Worm (Caenorhabditis elegans) whole organism, L4/young adult: ENCODE data around the gene osm-8.

ENCODE experiments used
- W03F9.2 ChIP-seq: fragments of 150-350 bp; optimal IDR thresholded peaks from 2 replicates; lab custom pipeline; 2014; ENCODE audit warnings: missing biosample characterization, missing genetic modification characterization
- dao-5 ChIP-seq: sonication (generic microtip); optimal IDR thresholded peaks from 2 replicates; lab custom pipeline; 2016; ENCODE audit warnings: missing genotype, missing genetic modification characterization, moderate library complexity, missing compliant biosample characterization
- him-1 ChIP-seq: sonication (generic microtip); optimal IDR thresholded peaks from 2 replicates; lab custom pipeline; 2016; ENCODE audit warnings: missing genotype, missing genetic modification reagents, missing genetic modification characterization, missing compliant biosample characterization

Gene osm-8

ce11 chrII:7623466-7623865 lies 18.3 kb upstream of the osm-8 start:
- TF ChIP-seq him-1 (tag; lab: Kevin White, UChicago): no peak
- no peak for TF ChIP-seq W03F9.2 (tag; lab: Kevin White, UChicago)
- no peak for TF ChIP-seq dao-5

DNA sequence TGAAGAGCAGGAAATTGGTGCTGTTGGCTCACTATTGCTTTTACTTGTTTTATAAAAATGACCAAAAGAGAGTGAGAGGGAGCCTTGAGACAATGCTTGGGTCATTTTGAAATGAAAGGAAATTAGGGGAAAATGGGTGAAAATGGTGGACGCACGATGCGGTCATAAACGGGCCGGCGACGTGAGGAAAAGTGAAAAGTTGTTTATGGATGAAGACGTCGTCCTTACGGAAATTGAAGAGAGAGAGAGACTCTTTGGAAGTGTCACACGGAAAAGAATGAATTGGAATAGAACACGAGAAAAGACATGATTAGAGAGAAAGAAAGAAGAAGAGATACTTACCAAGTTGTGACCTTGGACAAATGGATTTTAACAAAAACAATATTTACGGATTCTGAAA lies 16.3 kb upstream of the osm-8 start:
- TF ChIP-seq dao-5: no peak
- TF ChIP-seq W03F9.2 (tag; lab: Kevin White, UChicago): no peak
- no peak for TF ChIP-seq him-1 (tag; lab: Kevin White, UChicago)

- TF ChIP-seq W03F9.2 (tag; lab: Kevin White, UChicago) (no peak), dao-5 (no peak), him-1 (tag; lab: Kevin White, UChicago) (no peak)
Observed at ce11 chrII:7620413-7620812, 15.2 kb upstream of the osm-8 start, which contains the start of gene R07G3.8. Gene R07G3.8 (minus strand): TSS chrII:7620513.

DNA sequence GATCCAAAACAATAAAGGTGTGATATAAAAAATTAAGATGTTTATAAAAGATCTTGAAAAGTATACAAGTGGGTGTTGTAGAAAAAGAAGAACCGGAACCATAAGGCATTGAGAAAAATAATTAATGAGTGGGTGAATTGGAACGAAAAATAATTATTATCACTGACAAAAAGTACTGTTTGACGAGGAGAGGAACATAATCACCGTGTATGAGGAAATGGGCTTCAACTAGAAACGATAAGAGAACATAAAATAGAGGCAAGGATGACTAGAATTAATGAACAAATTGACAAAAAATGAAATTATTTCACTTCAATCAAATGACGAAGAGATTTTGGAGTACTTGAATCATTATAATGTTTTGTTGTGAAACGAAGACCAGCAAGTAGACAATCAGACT lies 13.0 kb upstream of the osm-8 start:
- TF ChIP-seq W03F9.2 (tag; lab: Kevin White, UChicago): no peak
- TF ChIP-seq dao-5: no peak
- no peak for TF ChIP-seq him-1 (tag; lab: Kevin White, UChicago)

DNA sequence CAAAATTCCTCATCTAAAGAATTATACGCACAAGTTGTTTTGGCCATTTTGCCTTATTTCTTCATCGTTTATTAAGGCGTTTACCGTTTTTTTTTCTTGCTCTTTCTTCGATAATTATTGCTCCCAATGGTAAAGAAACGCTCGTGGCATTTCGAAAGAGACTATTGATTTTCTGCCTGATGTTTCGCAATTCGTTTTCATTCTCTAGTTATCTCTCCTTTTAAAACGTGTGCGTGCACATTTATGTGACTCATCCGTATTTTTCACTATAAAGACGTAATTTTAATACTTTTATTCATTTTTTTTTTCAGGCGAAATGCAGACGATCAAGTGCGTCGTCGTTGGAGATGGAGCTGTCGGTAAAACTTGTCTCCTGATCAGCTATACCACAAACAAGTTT lies 10.9 kb upstream of the osm-8 start, which contains the start of gene cdc-42:
TSS of gene cdc-42 (plus strand) at position 312 of the 400 bp plus-strand sequence.
- TF ChIP-seq him-1 (tag; lab: Kevin White, UChicago) (no peak), W03F9.2 (tag; lab: Kevin White, UChicago) (no peak), dao-5 (no peak)

ce11 chrII:7615318-7615891 lies 10.2 kb upstream of the osm-8 start:
- TF ChIP-seq W03F9.2 (tag; lab: Kevin White, UChicago) (no peak), dao-5 (no peak), him-1 (tag; lab: Kevin White, UChicago) (no peak)

- no peak for TF ChIP-seq him-1 (tag; lab: Kevin White, UChicago)
- no peak for TF ChIP-seq dao-5
- TF ChIP-seq W03F9.2 (tag; lab: Kevin White, UChicago): no peak
Observed at ce11 chrII:7614334-7614733, 9.1 kb upstream of the osm-8 start.

DNA sequence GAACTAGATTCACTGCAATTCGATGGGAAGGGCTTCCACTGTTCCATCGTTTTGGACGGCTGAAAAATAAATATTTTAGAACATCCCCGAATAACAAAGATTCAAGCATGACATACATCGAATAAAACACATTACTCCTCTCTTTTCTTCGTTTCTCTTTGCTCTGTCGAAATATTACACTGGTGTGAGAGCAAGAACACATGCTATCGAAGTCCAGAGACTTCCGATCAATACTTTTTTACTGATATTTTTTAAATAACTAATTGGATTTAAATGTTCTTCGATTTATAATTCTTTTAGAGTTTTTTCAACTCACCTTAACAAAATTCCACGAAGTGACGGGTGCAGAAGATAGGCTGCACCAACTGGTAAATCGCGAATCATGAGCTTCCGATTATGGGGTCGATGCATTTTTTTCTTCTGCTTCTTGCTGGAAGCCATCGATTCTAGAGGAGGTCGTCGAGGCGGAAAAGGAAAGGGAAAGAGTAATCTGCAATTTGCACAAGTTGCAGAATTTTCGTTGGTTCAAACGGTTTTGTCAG lies 8.1 kb upstream of the osm-8 start, which contains the start of the genes oig-4 and R07G3.7:
TSS of gene oig-4 (plus strand) at position 301 of the 542 bp plus-strand sequence.
TSS of gene R07G3.7 (minus strand) at position 492 of the 542 bp plus-strand sequence.
- no peak for TF ChIP-seq him-1 (tag; lab: Kevin White, UChicago)
- TF ChIP-seq dao-5: no peak
- no peak for TF ChIP-seq W03F9.2 (tag; lab: Kevin White, UChicago)

DNA sequence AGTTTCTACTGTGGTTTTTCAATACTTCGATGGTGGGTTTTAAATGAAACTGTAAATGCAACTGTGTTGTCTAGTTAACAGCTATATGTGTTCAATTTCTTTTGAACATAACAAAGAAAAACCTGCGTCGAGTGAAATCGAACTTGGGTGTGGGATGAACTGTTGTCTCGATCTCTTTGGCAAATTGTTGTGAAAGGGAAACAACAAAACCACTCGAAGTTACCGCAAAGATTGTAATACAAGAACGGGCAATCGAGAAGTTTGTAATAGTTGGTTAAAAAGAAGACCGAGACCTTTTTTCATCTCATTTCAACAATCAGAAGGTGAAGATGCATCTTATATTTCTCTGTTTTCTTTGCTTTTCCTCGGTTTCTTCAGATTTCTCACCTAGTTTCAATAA lies 2.7 kb upstream of the osm-8 start, which contains the start of gene lips-17:
TSS of gene lips-17 (plus strand) at position 301 of the 400 bp plus-strand sequence.
- TF ChIP-seq W03F9.2 (tag; lab: Kevin White, UChicago) (no peak), dao-5 (no peak), him-1 (tag; lab: Kevin White, UChicago) (no peak)

DNA sequence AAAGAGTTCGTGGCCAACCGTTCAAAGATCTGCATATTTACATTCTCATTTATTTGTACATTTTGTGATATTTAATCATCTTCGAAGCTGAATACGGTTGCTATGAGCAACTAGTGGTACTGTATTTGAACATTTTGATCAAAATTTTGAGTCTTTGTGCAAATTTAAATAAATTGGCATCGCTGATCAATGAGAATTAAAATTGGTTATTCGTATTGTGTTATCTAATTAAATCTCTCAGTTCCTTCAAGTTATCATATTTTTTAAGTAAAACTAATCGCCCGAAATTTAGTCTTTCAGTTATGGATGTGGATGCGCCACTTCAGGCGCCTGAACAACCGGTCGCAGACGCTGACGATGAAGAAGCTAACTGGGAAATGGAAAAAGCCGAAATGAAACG lies 5.8 kb downstream of the osm-8 start, which contains the start of gene npp-21:
TSS of gene npp-21 (plus strand) at position 301 of the 400 bp plus-strand sequence.
- TF ChIP-seq him-1 (tag; lab: Kevin White, UChicago) (no peak), dao-5 (no peak), W03F9.2 (tag; lab: Kevin White, UChicago) (no peak)

ce11 chrII:7598702-7599314 lies 6.4 kb downstream of the osm-8 start, which contains the start of gene pgam-5:
Gene pgam-5 (minus strand): TSS chrII:7598752.
- TF ChIP-seq him-1 (tag; lab: Kevin White, UChicago): no peak
- TF ChIP-seq dao-5: no peak
- no peak for TF ChIP-seq W03F9.2 (tag; lab: Kevin White, UChicago)

DNA sequence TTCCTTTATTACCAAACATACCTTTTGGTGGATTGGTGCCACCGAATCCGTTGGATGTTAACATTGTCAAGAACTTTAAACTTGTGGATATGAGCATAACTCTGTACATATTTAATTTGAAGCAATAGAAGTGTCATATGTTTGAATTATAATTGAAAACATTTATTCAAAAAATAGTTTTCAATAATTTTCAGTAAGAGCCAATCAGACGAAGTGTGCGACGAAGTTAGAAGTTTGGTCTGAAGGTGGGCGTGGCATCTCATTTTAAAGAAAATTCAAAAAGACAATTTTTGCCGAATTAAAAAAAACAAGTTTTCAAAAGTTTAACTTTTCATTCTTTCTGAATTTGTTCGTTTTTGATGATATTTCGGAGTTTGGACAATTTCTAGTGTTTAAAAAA lies 10.4 kb downstream of the osm-8 start, which contains the start of gene syd-1:
TSS of gene syd-1 (minus strand) at position 101 of the 400 bp plus-strand sequence.
- TF ChIP-seq him-1 (tag; lab: Kevin White, UChicago): no peak
- TF ChIP-seq dao-5: no peak
- no peak for TF ChIP-seq W03F9.2 (tag; lab: Kevin White, UChicago)

ce11 chrII:7594262-7594661 lies 10.9 kb downstream of the osm-8 start:
- TF ChIP-seq dao-5 (no peak), W03F9.2 (tag; lab: Kevin White, UChicago) (no peak), him-1 (tag; lab: Kevin White, UChicago) (no peak)

- TF ChIP-seq him-1 (tag; lab: Kevin White, UChicago): peak; percentile 21
- TF ChIP-seq dao-5: no peak
- no peak for TF ChIP-seq W03F9.2 (tag; lab: Kevin White, UChicago)
Observed at ce11 chrII:7593227-7593626, 12.0 kb downstream of the osm-8 start.
